Worm (Caenorhabditis elegans): ENCODE measurements around the gene mkk-4.

The mkk-4 gene

ce11 chrX:10027556-10027955 lies at the start of gene mkk-4:
Gene mkk-4 (plus strand): TSS chrX:10027856.
- TF ChIP-seq ceh-43 (GFP tag; optimal IDR thresholded peaks at IDR 0.05) (no peak), cnd-1 (tag; optimal IDR thresholded peaks at IDR 0.05) (no peak), unc-39 (tag; optimal IDR thresholded peaks at IDR 0.05) (no peak), elt-3 (tag; optimal IDR thresholded peaks at IDR 0.05) (no peak), ham-2 (GFP tag; optimal IDR thresholded peaks at IDR 0.05) (no peak)

ce11 chrX:9981259-9981658 lies 46.4 kb upstream of the mkk-4 start:
- no peak for TF ChIP-seq ztf-11 (tag; optimal IDR thresholded peaks at IDR 0.05)

- no peak for TF ChIP-seq nhr-2 (tag; optimal IDR thresholded peaks at IDR 0.05)
- TF ChIP-seq elt-3 (tag; optimal IDR thresholded peaks at IDR 0.05), result no peak
- TF ChIP-seq bed-3 (GFP tag; optimal IDR thresholded peaks at IDR 0.05), result no peak
- TF ChIP-seq sem-2 (GFP tag; optimal IDR thresholded peaks at IDR 0.05), result no peak
- no peak for TF ChIP-seq lsy-2 (tag; optimal IDR thresholded peaks at IDR 0.05)
- TF ChIP-seq M03D4.4 (tag; optimal IDR thresholded peaks at IDR 0.05), result no peak
- no peak for TF ChIP-seq nhr-76 (tag; optimal IDR thresholded peaks at IDR 0.05)
- no peak for TF ChIP-seq nhr-12 (tag; optimal IDR thresholded peaks at IDR 0.05)
- no peak for TF ChIP-seq zip-8 (tag; optimal IDR thresholded peaks at IDR 0.05)
- TF ChIP-seq nhr-28 (tag; optimal IDR thresholded peaks at IDR 0.05), result no peak
- TF ChIP-seq ceh-43 (GFP tag; optimal IDR thresholded peaks at IDR 0.05), result no peak
- TF ChIP-seq elt-1 (tag; optimal IDR thresholded peaks at IDR 0.05; ENCODE audit: borderline replicate concordance, insufficient read depth), result no peak
- TF ChIP-seq mls-2 (tag; optimal IDR thresholded peaks at IDR 0.05), result no peak
- no peak for TF ChIP-seq ztf-11 (tag; optimal IDR thresholded peaks at IDR 0.05)
Measured at ce11 chrX:9984889-9985404, 42.7 kb upstream of the mkk-4 start, which contains the start of gene F19C6.5. Gene F19C6.5 (minus strand): TSS chrX:9984939.

- TF ChIP-seq nhr-76 (tag; optimal IDR thresholded peaks at IDR 0.05) (no peak), M03D4.4 (tag; optimal IDR thresholded peaks at IDR 0.05) (no peak), mab-5 (tag; optimal IDR thresholded peaks at IDR 0.05) (no peak), tbx-8 (GFP tag; optimal IDR thresholded peaks at IDR 0.05) (no peak), unc-39 (tag; optimal IDR thresholded peaks at IDR 0.05) (no peak), lsy-2 (tag; optimal IDR thresholded peaks at IDR 0.05) (no peak), snpc-4 (tag; optimal IDR thresholded peaks at IDR 0.05) (no peak), elt-1 (tag; optimal IDR thresholded peaks at IDR 0.05; ENCODE audit: borderline replicate concordance, insufficient read depth) (peak; percentile 4), lin-32 (GFP tag; optimal IDR thresholded peaks at IDR 0.05) (no peak), flh-1 (GFP tag; optimal IDR thresholded peaks at IDR 0.05) (no peak), unc-120 (tag; optimal IDR thresholded peaks at IDR 0.05; ENCODE audit: poor library complexity, severe bottlenecking) (no peak), nhr-237 (tag; optimal IDR thresholded peaks at IDR 0.05) (no peak), pha-4 (tag; optimal IDR thresholded peaks at IDR 0.05) (peak; percentile 28), sem-2 (GFP tag; optimal IDR thresholded peaks at IDR 0.05) (no peak), mls-2 (tag; optimal IDR thresholded peaks at IDR 0.05) (no peak), ceh-83 (GFP tag; optimal IDR thresholded peaks at IDR 0.05) (no peak), nhr-28 (tag; optimal IDR thresholded peaks at IDR 0.05) (no peak)
Measured at ce11 chrX:9987166-9987565, 40.5 kb upstream of the mkk-4 start.

ce11 chrX:9988884-9989283 lies 38.8 kb upstream of the mkk-4 start:
- no peak for TF ChIP-seq ces-1 (GFP tag; optimal IDR thresholded peaks at IDR 0.05)
- peak; percentile 45 for TF ChIP-seq cnd-1 (tag; optimal IDR thresholded peaks at IDR 0.05)
- peak; percentile 78 for TF ChIP-seq ham-2 (GFP tag; optimal IDR thresholded peaks at IDR 0.05)

- no peak for TF ChIP-seq pha-4 (tag; optimal IDR thresholded peaks at IDR 0.05)
- TF ChIP-seq bed-3 (GFP tag; optimal IDR thresholded peaks at IDR 0.05), result no peak
- no peak for TF ChIP-seq nhr-237 (tag; optimal IDR thresholded peaks at IDR 0.05)
- TF ChIP-seq mab-5 (tag; optimal IDR thresholded peaks at IDR 0.05), result no peak
- TF ChIP-seq mls-2 (tag; optimal IDR thresholded peaks at IDR 0.05), result no peak
- TF ChIP-seq lin-13 (tag; optimal IDR thresholded peaks at IDR 0.05), result no peak
- TF ChIP-seq unc-39 (tag; optimal IDR thresholded peaks at IDR 0.05), result no peak
- no peak for TF ChIP-seq ceh-83 (GFP tag; optimal IDR thresholded peaks at IDR 0.05)
- TF ChIP-seq flh-1 (GFP tag; optimal IDR thresholded peaks at IDR 0.05), result no peak
- no peak for TF ChIP-seq drap-1 (GFP tag; optimal IDR thresholded peaks at IDR 0.05)
- no peak for TF ChIP-seq unc-62 (GFP tag; optimal IDR thresholded peaks at IDR 0.05)
- no peak for TF ChIP-seq cnd-1 (tag; optimal IDR thresholded peaks at IDR 0.05)
- TF ChIP-seq sptf-1 (tag; optimal IDR thresholded peaks at IDR 0.05), result no peak
- no peak for TF ChIP-seq elt-3 (tag; optimal IDR thresholded peaks at IDR 0.05)
- no peak for TF ChIP-seq ham-2 (GFP tag; optimal IDR thresholded peaks at IDR 0.05)
- no peak for TF ChIP-seq ztf-11 (tag; optimal IDR thresholded peaks at IDR 0.05)
- no peak for TF ChIP-seq elt-1 (tag; optimal IDR thresholded peaks at IDR 0.05; ENCODE audit: borderline replicate concordance, insufficient read depth)
- TF ChIP-seq lsy-2 (tag; optimal IDR thresholded peaks at IDR 0.05), result no peak
- TF ChIP-seq unc-120 (tag; optimal IDR thresholded peaks at IDR 0.05; ENCODE audit: poor library complexity, severe bottlenecking), result no peak
- no peak for TF ChIP-seq nhr-28 (tag; optimal IDR thresholded peaks at IDR 0.05)
Measured at ce11 chrX:9993100-9993499, 34.6 kb upstream of the mkk-4 start.

All from whole organism, mixed stage, embryonic.